Fruit fly (Drosophila melanogaster) whole organism: Measurements from ENCODE around the gene CG8051.

Experiments used
- CG8478 ChIP-seq: fragments of >200 bp; optimal IDR thresholded peaks from 2 replicates; lab custom pipeline; 2018; ENCODE audit warnings: inconsistent platforms
- Dll ChIP-seq: fragments of >200 bp; optimal IDR thresholded peaks from 2 replicates; lab custom pipeline; 2017
- EcR ChIP-seq, 2 experiments: fragments of >200 bp; optimal IDR thresholded peaks; 2 replicates each; lab custom pipeline; 2017; ENCODE audit warnings: missing biosample characterization in 2 of 2, missing genetic modification characterization in 2 of 2, missing genetic modification reagents in 2 of 2
- pan ChIP-seq: fragments of >200 bp; optimal IDR thresholded peaks from 2 replicates; lab custom pipeline; 2017
- psq ChIP-seq: fragments of >200 bp; optimal IDR thresholded peaks from 2 replicates; lab custom pipeline; 2017
- usp ChIP-seq: fragments of >200 bp; optimal IDR thresholded peaks from 2 replicates; lab custom pipeline; 2017; ENCODE audit warnings: missing biosample characterization, missing genetic modification characterization, mixed read lengths

The CG8051 gene

dm6 chrX:19323835-19324133 is 16.1 kb upstream of the CG8051 start:
- TF ChIP-seq pan, result no peak
- TF ChIP-seq CG8478 (lab: Kevin White, UChicago), result no peak
- no peak for TF ChIP-seq EcR (GFP tag; optimal IDR thresholded peaks at IDR 0.05; lab: Kevin White, UChicago)
- no peak for TF ChIP-seq Dll (lab: Kevin White, UChicago)
- TF ChIP-seq psq (lab: Kevin White, UChicago), result no peak
- no peak for TF ChIP-seq usp (GFP tag; lab: Kevin White, UChicago)

DNA sequence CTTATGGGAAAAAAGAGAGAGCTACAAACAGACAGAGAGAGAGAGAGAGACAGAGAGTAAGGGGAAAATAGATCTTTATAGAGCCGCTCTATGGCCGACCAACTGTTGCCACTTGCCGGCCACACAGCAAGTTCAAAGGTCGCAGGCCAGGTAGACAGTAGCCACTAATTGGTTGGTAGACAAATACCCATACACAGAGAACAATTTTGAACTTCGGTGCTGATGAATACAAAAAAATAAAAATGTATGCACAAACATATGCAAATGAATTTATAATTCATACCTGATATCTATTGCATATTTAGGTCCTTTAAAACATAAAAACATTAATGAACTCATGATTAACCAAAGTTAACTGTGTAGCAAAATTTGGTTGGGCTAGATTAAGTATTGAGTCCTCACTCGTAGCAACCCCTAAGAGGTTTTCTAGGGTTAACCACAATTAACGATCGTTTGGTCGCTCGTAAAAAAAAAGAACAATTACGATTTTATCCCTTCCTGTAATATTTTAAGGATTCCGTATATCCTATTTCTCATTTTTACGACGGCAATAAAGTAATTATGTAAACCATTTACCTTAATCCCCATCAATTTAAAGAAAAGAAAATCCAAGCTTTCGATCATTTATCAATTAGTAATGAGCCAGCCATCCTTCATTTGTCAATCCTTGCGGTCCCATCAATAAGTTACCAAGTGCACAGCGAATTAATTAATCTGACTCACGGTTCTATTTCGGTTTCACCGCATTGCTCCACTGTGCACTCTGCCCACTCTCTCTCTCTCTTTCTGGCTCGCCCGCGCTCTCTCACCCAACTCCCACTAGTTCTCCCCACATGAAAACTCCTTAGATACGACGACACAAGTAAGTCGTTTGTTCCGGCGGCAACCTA is 15.5 kb upstream of the CG8051 start:
- no peak for TF ChIP-seq Dll (lab: Kevin White, UChicago)
- TF ChIP-seq pan, result no peak
- no peak for TF ChIP-seq usp (GFP tag; lab: Kevin White, UChicago)
- TF ChIP-seq psq (lab: Kevin White, UChicago), result no peak
- no peak for TF ChIP-seq EcR (GFP tag; optimal IDR thresholded peaks at IDR 0.05; lab: Kevin White, UChicago)
- no peak for TF ChIP-seq CG8478 (lab: Kevin White, UChicago)

DNA sequence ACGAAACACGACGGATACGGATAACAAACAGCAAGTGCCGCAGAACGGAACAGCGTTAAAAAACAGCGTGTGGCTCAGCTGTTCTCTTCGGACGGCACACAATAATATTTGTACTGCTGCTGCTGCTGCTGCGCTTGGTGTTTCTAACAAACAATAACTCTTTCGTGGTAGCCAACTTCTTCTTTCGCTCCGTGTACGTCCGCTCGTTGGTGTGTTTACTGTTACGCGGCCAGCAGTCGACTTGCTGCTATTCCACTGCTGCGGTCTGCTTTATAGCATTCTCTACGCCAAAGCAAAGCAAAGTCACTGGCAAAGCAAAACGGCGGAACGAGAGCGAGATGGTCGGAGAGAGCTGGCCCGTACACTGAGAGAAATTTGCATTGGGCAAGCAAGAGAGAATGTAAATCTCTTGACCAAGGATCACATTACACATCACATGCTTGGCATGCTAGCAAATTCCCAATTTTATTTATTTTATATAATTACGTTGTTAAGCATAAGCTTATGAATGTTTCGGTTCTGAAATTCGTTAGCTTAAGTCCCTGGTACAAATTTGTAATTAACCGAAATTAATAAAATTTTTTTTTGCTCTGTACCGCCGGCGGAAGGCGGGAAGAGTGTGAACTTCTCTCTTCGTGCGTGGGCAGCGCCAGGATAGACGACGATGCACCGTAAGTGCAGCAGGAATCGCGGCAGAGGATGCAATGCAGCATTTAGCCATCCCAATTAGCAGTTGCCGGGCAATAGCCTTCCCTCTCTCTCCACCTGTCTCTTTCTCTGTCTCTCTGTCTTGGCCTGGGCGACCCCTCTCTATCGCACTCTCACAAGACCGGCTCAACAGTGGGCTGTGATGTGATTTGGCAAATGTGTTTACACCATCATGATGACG is 14.3 kb upstream of the CG8051 start, which contains the start of gene out:
TSS of gene out (minus strand) at position 287 of the 889 bp plus-strand sequence.
- TF ChIP-seq psq (lab: Kevin White, UChicago), result no peak
- TF ChIP-seq Dll (lab: Kevin White, UChicago), result peak; percentile 54

DNA sequence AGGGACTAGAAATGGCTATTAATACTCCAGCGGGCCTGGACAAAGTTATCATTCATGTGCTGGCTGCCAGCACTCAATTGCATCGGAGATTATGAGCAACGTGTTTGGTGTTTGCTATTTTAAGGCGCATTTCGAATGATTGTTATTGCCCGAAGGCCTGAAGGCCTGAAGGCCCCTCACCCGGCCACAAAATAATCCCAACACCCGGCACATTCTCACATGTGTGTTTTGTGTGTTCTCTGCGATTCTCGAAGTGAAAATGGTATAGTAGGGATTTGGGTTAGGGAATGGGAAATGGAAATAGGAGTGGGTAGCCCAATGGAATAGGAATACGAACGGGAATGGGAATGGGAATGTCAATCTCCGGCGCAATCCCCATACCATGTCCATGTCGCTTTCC is 11.2 kb upstream of the CG8051 start:
- TF ChIP-seq pan (no peak), usp (GFP tag; lab: Kevin White, UChicago) (no peak), CG8478 (lab: Kevin White, UChicago) (no peak), psq (lab: Kevin White, UChicago) (no peak), Dll (lab: Kevin White, UChicago) (no peak), EcR (GFP tag; optimal IDR thresholded peaks at IDR 0.05; lab: Kevin White, UChicago) (no peak)

DNA sequence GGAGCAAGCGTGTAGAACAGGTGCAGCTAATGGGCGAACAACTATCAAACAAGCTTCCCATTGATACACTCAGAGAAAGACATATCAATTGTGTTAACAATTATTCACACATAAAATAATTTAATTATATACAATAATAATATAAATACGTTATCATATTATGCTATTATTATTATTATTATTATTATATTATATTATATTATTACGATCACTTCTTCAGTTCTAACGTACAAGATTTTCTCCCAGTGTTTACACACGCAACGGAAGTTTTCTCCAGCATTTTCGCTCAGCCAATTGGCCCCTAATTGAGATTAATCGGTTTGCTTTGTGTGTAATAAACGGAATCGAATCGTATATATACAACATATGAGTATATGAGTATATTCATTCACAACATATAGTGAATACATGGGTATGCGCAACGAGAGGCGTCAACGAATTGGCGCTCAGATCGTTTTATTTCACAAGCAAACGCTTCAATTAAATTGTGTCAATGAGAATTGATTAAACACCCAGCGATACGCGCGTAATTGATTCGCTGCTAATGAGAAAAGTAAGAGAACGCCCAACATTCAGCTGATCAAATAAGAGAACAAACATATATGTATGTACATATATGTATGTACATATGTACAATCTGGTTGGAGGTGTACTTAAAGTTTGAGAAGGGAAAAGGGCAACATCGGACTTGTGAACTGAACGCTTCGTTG is 9.5 kb upstream of the CG8051 start:
- no peak for TF ChIP-seq psq (lab: Kevin White, UChicago)
- no peak for TF ChIP-seq pan
- no peak for TF ChIP-seq EcR (GFP tag; optimal IDR thresholded peaks at IDR 0.05; lab: Kevin White, UChicago)
- TF ChIP-seq usp (GFP tag; lab: Kevin White, UChicago), result no peak
- TF ChIP-seq CG8478 (lab: Kevin White, UChicago), result no peak
- no peak for TF ChIP-seq Dll (lab: Kevin White, UChicago)

- TF ChIP-seq Dll (lab: Kevin White, UChicago) (no peak), pan (no peak), EcR (GFP tag; optimal IDR thresholded peaks at IDR 0.05; lab: Kevin White, UChicago) (no peak), usp (GFP tag; lab: Kevin White, UChicago) (no peak), CG8478 (lab: Kevin White, UChicago) (no peak), psq (lab: Kevin White, UChicago) (no peak)
Measured at dm6 chrX:19316583-19316982, 8.9 kb upstream of the CG8051 start.

- TF ChIP-seq Dll (lab: Kevin White, UChicago) (no peak), psq (lab: Kevin White, UChicago) (no peak), EcR (GFP tag; optimal IDR thresholded peaks at IDR 0.05; lab: Kevin White, UChicago) (no peak), pan (no peak), usp (GFP tag; lab: Kevin White, UChicago) (no peak), CG8478 (lab: Kevin White, UChicago) (no peak)
Measured at dm6 chrX:19315421-19316260, 7.9 kb upstream of the CG8051 start.

DNA sequence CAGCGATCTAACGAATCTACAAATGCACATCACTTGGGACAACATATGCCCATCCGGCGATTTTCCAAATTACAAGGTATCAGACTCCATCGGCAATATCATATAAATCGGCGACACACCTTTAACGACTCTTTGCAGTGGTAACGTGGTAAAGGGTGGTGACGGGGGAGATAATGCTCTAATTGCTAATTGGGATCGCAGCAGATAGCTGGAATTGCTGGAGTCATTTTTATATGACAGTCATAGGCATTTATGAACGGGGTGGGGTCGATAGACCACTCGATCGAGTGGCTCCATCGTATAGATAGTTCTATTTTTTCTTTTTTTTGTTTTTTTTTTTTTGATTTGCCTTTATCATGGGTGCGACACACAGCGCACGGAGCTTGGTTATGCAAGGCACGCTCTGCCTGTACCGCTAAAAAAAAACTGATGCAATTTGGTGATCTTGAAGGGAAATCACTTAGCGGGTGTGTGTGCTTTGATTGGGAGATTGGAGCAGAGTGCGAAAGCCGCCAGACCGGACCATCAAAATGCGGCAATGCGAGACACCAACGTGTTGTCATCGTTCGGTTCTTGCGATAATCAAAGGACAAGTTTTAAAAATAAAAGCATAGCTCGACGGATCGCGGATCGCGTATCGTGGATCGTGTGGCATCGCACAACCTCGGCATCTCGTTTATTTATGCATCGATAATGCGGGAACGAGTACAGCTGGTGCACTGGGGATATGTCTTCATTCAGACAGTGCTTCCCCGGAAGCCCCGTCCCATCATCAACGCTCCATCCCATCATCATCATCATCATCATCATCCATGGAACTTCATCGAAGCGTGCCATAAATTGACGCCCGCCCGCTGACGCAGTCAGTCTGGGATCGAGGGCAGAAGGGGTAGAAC is 6.8 kb upstream of the CG8051 start:
- TF ChIP-seq pan (no peak), psq (lab: Kevin White, UChicago) (no peak), EcR (GFP tag; optimal IDR thresholded peaks at IDR 0.05; lab: Kevin White, UChicago) (no peak)

- TF ChIP-seq EcR (GFP tag; optimal IDR thresholded peaks at IDR 0.05; lab: Kevin White, UChicago) (no peak), psq (lab: Kevin White, UChicago) (no peak), usp (GFP tag; lab: Kevin White, UChicago) (no peak), CG8478 (lab: Kevin White, UChicago) (no peak), pan (no peak), Dll (lab: Kevin White, UChicago) (no peak)
Measured at dm6 chrX:19309648-19310047, 1.9 kb upstream of the CG8051 start.

- TF ChIP-seq psq (lab: Kevin White, UChicago) (no peak), Dll (lab: Kevin White, UChicago) (no peak), usp (GFP tag; lab: Kevin White, UChicago) (no peak), CG8478 (lab: Kevin White, UChicago) (no peak), EcR (GFP tag; optimal IDR thresholded peaks at IDR 0.05; lab: Kevin White, UChicago) (no peak)
Measured at dm6 chrX:19306531-19306930, 1.2 kb downstream of the CG8051 start.
